Fruit fly (Drosophila melanogaster) whole organism: ENCODE results near the gene Irbp.

Experiments used
- CG8478 ChIP-seq: fragments of >200 bp; optimal IDR thresholded peaks from 2 replicates; lab custom pipeline; 2018; ENCODE audit warnings: inconsistent platforms
- Dll ChIP-seq: fragments of >200 bp; optimal IDR thresholded peaks from 2 replicates; lab custom pipeline; 2017
- EcR ChIP-seq, 2 experiments: fragments of >200 bp; optimal IDR thresholded peaks; 2 replicates each; lab custom pipeline; 2017; ENCODE audit warnings: missing biosample characterization in 2 of 2, missing genetic modification characterization in 2 of 2, missing genetic modification reagents in 2 of 2
- pan ChIP-seq: fragments of >200 bp; optimal IDR thresholded peaks from 2 replicates; lab custom pipeline; 2017
- psq ChIP-seq: fragments of >200 bp; optimal IDR thresholded peaks from 2 replicates; lab custom pipeline; 2017
- usp ChIP-seq: fragments of >200 bp; optimal IDR thresholded peaks from 2 replicates; lab custom pipeline; 2017; ENCODE audit warnings: missing biosample characterization, missing genetic modification characterization, mixed read lengths

The Irbp gene

DNA sequence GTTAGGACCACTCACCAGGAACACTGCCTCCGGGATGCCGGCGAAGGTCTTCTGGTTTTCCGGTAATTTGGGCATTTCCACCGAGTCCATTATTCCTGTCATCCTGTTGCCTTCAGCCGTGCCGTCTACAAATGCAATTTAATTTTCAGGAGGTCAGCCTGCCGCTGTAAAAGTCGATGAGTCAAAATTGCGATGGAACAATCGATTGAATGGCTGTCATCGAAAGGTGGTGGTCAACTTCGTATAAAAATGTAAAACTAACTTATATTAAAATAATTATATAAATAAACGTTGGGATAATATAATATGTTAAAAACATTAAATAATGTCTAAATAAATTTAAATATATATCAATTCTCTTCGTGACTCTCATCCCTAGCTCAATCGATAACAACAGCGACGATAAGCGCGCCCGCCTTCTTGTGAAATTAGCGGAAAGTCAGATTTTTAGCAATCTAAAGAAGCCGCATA is at the start of gene Irbp, which contains the start of gene mgr:
Irbp (plus strand) TSS at position 381 of the 471 bp plus-strand sequence.
mgr (minus strand) TSS at position 209 of the 471 bp plus-strand sequence.
- no peak for TF ChIP-seq pan (lab: Kevin White, UChicago)
- no peak for TF ChIP-seq psq (lab: Kevin White, UChicago)
- TF ChIP-seq CG8478 (lab: Kevin White, UChicago): no peak
- no peak for TF ChIP-seq Dll (lab: Kevin White, UChicago)
- no peak for TF ChIP-seq usp (GFP tag; lab: Kevin White, UChicago)
- no peak for TF ChIP-seq EcR (GFP tag; optimal IDR thresholded peaks at IDR 0.05; lab: Kevin White, UChicago)

DNA sequence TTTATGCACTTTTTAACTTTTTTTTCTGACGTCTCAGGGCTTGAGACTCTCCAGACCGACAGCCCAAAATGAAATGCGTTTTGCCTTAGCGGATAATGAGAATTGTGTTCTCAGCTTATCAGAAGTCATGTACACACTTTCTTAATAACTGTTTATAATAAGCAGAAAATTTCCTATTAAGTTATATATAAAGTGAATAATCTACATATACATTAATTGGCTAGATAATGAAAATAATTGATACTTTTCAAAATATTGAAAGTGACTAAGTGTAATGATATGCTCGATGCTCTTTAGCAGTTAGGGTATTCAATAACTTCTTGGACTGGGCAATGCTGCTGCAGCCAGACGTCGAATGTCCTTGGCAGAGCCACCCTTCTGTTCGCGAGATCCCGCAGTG is 47.9 kb upstream of the Irbp start:
- no peak for TF ChIP-seq psq (lab: Kevin White, UChicago)
- TF ChIP-seq usp (GFP tag; lab: Kevin White, UChicago): no peak
- TF ChIP-seq EcR (GFP tag; optimal IDR thresholded peaks at IDR 0.05; lab: Kevin White, UChicago): no peak
- TF ChIP-seq CG8478 (lab: Kevin White, UChicago): no peak
- no peak for TF ChIP-seq Dll (lab: Kevin White, UChicago)
- no peak for TF ChIP-seq pan (lab: Kevin White, UChicago)

DNA sequence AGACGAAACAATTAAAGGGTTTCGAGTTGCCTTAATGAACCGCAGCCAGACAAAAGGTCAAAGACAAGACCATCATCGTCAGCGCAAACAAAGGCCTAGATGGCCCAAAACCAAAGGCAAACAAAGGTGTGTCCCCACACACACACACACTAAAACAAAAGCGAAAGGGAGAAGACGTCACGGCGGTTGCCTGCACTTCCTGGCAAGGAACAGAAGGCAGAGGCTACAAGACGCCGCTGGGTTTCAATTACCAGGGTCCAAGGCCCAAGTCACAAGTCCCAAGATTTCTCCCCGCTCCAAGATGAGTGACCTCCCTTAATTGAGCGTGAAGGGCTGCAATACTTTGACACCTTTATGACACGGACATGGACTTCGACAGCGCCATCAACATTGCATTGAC is 46.3 kb upstream of the Irbp start:
- no peak for TF ChIP-seq pan (lab: Kevin White, UChicago)
- no peak for TF ChIP-seq Dll (lab: Kevin White, UChicago)
- TF ChIP-seq usp (GFP tag; lab: Kevin White, UChicago): no peak
- no peak for TF ChIP-seq CG8478 (lab: Kevin White, UChicago)
- TF ChIP-seq EcR (GFP tag; optimal IDR thresholded peaks at IDR 0.05; lab: Kevin White, UChicago): no peak
- TF ChIP-seq psq (lab: Kevin White, UChicago): no peak

DNA sequence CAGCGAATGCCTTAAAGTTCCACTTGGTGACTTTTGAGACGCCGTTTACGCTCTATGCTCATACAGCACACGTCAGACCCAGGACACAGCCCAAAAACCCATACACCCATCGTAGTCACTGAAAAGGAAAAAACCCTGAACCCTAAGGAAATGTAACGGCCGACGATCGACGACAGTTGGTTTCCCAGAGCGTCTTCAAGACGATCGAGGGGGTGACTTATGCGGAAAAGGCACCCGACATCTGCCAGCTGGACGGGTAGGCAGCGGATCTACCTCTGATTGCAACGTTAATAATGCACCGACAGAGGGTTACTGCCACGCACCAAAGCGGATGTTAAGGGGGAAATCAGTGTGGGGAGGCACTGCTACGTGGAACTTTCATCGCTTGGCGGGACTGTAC is 43.5 kb upstream of the Irbp start:
- TF ChIP-seq pan (lab: Kevin White, UChicago) (no peak), usp (GFP tag; lab: Kevin White, UChicago) (no peak), CG8478 (lab: Kevin White, UChicago) (no peak), psq (lab: Kevin White, UChicago) (no peak), EcR (GFP tag; optimal IDR thresholded peaks at IDR 0.05; lab: Kevin White, UChicago) (no peak), Dll (lab: Kevin White, UChicago) (no peak)

DNA sequence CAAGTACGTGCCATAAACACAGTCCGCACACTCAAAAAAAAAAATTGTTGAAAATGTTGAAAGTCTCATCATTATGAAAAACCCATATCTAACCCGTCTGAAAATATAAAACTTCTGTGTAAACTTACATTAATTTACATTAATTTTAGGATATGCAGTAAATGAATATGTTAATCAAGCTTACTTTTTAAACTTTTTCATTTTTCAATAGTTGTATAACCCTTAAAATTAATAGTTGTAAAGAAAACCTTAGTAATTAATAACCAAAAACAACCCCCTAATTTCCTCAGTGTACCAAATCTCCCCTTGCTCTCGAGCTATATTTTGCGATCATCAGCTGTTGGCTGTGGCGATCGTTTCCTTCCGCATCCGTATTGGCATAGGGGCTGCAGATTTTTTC is 41.1 kb upstream of the Irbp start:
- no peak for TF ChIP-seq Dll (lab: Kevin White, UChicago)
- TF ChIP-seq pan (lab: Kevin White, UChicago): no peak
- no peak for TF ChIP-seq psq (lab: Kevin White, UChicago)
- TF ChIP-seq usp (GFP tag; lab: Kevin White, UChicago): no peak
- no peak for TF ChIP-seq EcR (GFP tag; optimal IDR thresholded peaks at IDR 0.05; lab: Kevin White, UChicago)
- no peak for TF ChIP-seq CG8478 (lab: Kevin White, UChicago)

DNA sequence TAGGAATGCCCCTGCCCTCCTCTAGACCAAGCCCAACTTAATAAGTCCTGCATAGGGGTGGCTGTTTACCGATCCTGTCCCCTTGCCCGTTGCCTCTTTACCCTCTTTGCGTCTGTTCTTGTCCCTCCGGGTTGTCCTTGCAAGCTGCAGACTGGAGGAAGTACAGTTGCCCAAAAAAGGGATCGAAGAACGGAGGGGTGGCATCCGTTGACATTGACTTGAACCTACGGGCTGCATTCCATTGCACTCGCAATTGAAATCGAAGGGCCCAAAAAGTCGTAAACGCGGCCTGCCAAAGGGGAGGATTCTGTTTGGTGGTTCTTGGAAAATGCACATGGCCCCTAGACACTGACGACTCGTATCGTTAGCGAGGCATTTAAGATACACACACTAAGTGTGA is 39.5 kb upstream of the Irbp start:
- TF ChIP-seq usp (GFP tag; lab: Kevin White, UChicago) (no peak), Dll (lab: Kevin White, UChicago) (no peak), psq (lab: Kevin White, UChicago) (no peak), pan (lab: Kevin White, UChicago) (no peak), EcR (GFP tag; optimal IDR thresholded peaks at IDR 0.05; lab: Kevin White, UChicago) (no peak), CG8478 (lab: Kevin White, UChicago) (no peak)

DNA sequence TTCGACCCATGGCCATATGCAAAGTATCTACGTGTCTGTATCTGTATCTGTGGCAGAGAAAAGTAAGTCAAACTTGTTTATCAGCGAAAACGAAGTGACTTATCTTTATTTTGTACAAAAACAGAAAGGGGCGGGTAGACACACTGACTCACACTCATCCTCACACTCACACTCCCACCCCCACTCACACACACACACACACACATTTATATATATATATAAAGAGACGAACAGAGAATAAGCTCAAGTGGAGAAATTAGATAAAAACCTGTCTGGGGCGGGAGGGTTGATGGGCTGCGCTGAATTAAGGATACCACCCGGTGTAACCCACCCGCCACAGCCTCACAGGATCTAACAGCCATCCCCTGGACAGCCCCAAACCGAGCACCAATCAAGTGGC is 39.0 kb upstream of the Irbp start:
- TF ChIP-seq usp (GFP tag; lab: Kevin White, UChicago) (no peak), pan (lab: Kevin White, UChicago) (no peak), Dll (lab: Kevin White, UChicago) (no peak), CG8478 (lab: Kevin White, UChicago) (no peak)

DNA sequence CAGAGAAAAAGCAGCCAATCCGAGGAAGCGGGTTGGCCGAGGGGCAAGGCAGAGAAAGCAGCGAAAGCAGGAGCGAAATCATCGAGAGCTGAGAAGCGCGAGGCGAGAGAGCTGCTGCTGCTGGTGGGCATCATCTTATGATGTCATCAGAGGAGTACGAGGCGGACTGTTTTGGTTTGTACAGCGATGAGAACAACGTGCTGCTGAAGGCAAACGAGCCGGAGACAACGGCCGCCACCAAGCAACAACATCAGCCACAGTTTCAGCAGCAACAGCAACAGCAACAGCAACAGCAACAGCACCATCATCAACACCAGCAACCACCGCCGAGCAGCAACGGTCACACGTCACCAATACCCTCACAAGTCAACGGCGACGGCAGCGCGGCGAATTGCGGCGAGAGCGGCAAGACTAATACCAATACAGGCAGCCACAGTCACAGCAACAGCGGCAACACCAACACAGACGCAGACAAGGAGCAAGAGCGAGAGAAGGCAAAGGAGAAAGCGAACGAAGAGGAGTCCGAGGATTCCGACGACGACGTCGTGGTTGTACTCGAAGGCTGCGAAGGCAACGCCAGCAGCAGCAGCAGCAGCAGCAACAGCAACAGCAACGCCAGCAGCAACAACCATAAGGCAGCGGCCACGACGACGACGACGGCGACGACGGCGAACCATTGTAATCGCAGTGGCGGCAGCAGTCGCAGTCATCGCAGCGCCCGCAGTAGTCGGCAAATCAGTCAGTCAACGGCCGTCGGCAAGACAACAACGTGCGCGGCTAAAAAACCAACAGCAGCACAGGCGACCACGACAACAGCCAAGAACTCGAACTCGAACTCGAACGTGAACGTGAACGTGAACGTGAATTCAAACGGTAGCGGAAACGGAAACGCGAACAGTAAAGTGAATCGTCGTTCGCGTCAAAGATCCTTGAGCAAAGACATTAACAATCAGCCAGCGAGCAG is 37.5 kb upstream of the Irbp start:
- TF ChIP-seq pan (lab: Kevin White, UChicago): no peak
- no peak for TF ChIP-seq Dll (lab: Kevin White, UChicago)

DNA sequence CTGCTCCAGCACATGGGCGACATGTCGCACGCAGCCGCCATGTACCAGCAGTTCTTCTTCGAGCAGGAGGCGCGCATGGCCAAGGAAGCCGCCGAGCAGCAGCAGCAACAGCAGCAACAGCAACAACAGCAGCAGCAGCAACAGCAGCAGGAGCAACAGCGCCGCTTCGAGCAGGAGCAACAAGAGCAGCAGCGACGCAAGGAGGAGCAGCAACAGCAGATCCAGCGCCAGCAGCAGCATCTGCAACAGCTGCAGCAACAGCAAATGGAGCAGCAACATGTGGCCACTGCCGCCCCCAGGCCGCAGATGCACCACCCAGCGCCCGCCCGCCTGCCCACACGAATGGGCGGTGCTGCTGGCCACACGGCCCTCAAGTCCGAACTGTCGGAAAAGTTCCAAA is 34.7 kb upstream of the Irbp start:
- no peak for TF ChIP-seq CG8478 (lab: Kevin White, UChicago)
- no peak for TF ChIP-seq EcR (GFP tag; optimal IDR thresholded peaks at IDR 0.05; lab: Kevin White, UChicago)
- TF ChIP-seq usp (GFP tag; lab: Kevin White, UChicago): no peak
- TF ChIP-seq Dll (lab: Kevin White, UChicago): no peak
- no peak for TF ChIP-seq pan (lab: Kevin White, UChicago)
- TF ChIP-seq psq (lab: Kevin White, UChicago): no peak

DNA sequence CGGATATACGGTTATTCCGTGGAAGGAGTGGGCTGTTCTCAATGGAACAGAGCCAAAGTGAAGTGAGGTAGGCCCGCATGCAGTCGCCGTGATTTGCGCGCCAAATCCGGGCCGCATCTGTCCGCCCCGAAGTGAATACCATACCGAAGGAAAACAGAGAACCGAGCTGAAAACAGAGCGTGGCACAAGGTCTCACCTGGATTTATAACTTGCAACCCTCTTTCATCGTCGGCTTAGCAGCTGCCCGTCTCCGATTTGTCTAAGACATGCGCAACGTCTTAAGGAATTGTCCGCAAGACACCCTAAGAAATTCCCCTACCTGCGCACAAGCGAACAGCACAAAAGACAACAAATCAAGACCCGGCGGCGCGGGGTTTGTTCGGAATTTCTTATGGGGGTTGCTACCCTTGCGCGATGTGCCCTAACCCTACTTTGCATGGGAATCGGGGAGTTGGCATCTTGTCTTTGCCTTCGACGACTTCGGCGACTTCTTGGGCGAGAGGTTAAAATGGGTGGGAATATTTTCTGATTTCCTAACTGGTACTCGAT is 31.2 kb upstream of the Irbp start:
- TF ChIP-seq usp (GFP tag; lab: Kevin White, UChicago) (no peak), psq (lab: Kevin White, UChicago) (no peak), Dll (lab: Kevin White, UChicago) (no peak), CG8478 (lab: Kevin White, UChicago) (no peak), pan (lab: Kevin White, UChicago) (no peak), EcR (GFP tag; optimal IDR thresholded peaks at IDR 0.05; lab: Kevin White, UChicago) (no peak)

DNA sequence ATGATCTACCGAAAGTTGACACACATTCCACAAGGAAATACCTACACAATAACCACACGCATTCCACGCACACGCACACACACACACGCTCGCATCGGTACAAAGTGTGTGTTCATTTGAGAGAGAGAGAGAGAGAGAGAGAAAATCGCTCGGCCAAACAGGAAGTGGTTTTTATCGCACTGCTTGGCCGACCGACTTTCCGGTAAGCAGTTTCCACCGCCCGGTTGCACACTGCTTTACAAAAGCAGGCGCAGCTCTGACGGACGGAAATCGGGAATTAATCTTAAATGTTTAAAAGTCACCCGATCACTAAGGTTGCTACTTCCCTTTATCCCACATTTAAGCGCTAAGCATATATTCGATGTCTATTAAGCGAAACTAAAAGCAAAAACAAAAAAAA is 17.0 kb upstream of the Irbp start:
- TF ChIP-seq pan (lab: Kevin White, UChicago) (no peak), Dll (lab: Kevin White, UChicago) (no peak), CG8478 (lab: Kevin White, UChicago) (no peak), usp (GFP tag; lab: Kevin White, UChicago) (no peak), psq (lab: Kevin White, UChicago) (no peak), EcR (GFP tag; optimal IDR thresholded peaks at IDR 0.05; lab: Kevin White, UChicago) (no peak)
